Fruit fly (Drosophila melanogaster) whole organism, prepupa: ENCODE measurements around the gene CG12560.

ENCODE experiments used
- Blimp-1 ChIP-seq: fragments of 200-800 bp; sonication (Bioruptor generic); optimal IDR thresholded peaks from 3 replicates; lab custom pipeline; 2017; ENCODE audit warnings: missing biosample characterization, missing genetic modification characterization, mild to moderate bottlenecking, moderate library complexity, missing genetic modification reagents
- CG10631 ChIP-seq: fragments of 200-800 bp; sonication (Bioruptor generic); optimal IDR thresholded peaks from 2 replicates; lab custom pipeline; 2016; ENCODE audit warnings: missing biosample characterization, missing genetic modification characterization
- CG11294 ChIP-seq: fragments of 200-800 bp; sonication (Bioruptor generic); IDR thresholded peaks from 2 replicates; pipeline ENCODE4 v1.3.6; 2022; ENCODE audit warnings: missing biosample characterization, missing genetic modification characterization
- CG11762 ChIP-seq: fragments of 200-800 bp; sonication (Bioruptor generic); optimal IDR thresholded peaks from 3 replicates; lab custom pipeline; 2016; ENCODE audit warnings: missing biosample characterization, missing genetic modification characterization; ENCODE audit not compliant: insufficient read depth
- CG15336 ChIP-seq: fragments of 200-800 bp; sonication (Bioruptor generic); IDR thresholded peaks from 2 replicates; pipeline ENCODE4 v1.3.6; 2022; ENCODE audit warnings: missing biosample characterization, missing genetic modification characterization
- CG1621 ChIP-seq: fragments of 200-800 bp; sonication (Bioruptor generic); optimal IDR thresholded peaks from 3 replicates; lab custom pipeline; 2018; ENCODE audit warnings: missing biosample characterization, mild to moderate bottlenecking, missing genetic modification characterization
- CG16779 ChIP-seq: fragments of 200-800 bp; sonication (Bioruptor generic); optimal IDR thresholded peaks from 3 replicates; lab custom pipeline; 2017; ENCODE audit warnings: missing biosample characterization, mild to moderate bottlenecking, missing genetic modification characterization
- CG3032 ChIP-seq: fragments of 200-800 bp; optimal IDR thresholded peaks from 2 replicates; lab custom pipeline; 2019; ENCODE audit warnings: missing biosample characterization, mild to moderate bottlenecking, missing genetic modification characterization, moderate library complexity
- CG32006 ChIP-seq: fragments of 200-800 bp; sonication (Bioruptor generic); optimal IDR thresholded peaks from 3 replicates; lab custom pipeline; 2017; ENCODE audit warnings: missing biosample characterization, mild to moderate bottlenecking, missing genetic modification characterization
- CG34406 ChIP-seq: fragments of 200-800 bp; sonication (Bioruptor generic); optimal IDR thresholded peaks from 3 replicates; lab custom pipeline; 2016; ENCODE audit warnings: missing biosample characterization, missing genetic modification characterization
- CG3919 ChIP-seq: fragments of 200-800 bp; sonication (Bioruptor generic); optimal IDR thresholded peaks from 3 replicates; lab custom pipeline; 2016; ENCODE audit warnings: missing biosample characterization, missing genetic modification characterization
- CG4318 ChIP-seq: fragments of 200-800 bp; sonication (Bioruptor generic); optimal IDR thresholded peaks from 3 replicates; lab custom pipeline; 2017; ENCODE audit warnings: missing biosample characterization, mild to moderate bottlenecking, missing genetic modification characterization
- CG6163 ChIP-seq: fragments of 200-800 bp; sonication (Bioruptor generic); IDR thresholded peaks from 3 replicates; pipeline ENCODE4 v1.3.6; 2022; ENCODE audit warnings: missing biosample characterization, missing genetic modification characterization
- CG6792 ChIP-seq: fragments of 200-800 bp; sonication (Bioruptor generic); optimal IDR thresholded peaks from 3 replicates; lab custom pipeline; 2016; ENCODE audit warnings: missing biosample characterization, missing genetic modification characterization
- CG6808 ChIP-seq: fragments of 200-800 bp; sonication (Bioruptor generic); optimal IDR thresholded peaks from 3 replicates; lab custom pipeline; 2017; ENCODE audit warnings: missing biosample characterization, missing genetic modification characterization, mild to moderate bottlenecking, moderate library complexity, missing genetic modification reagents
- CG8319 ChIP-seq: fragments of 200-800 bp; sonication (Bioruptor generic); optimal IDR thresholded peaks from 3 replicates; lab custom pipeline; 2016; ENCODE audit warnings: missing biosample characterization, missing genetic modification characterization
- CG8632 ChIP-seq: fragments of 200-800 bp; sonication (Bioruptor generic); optimal IDR thresholded peaks from 3 replicates; lab custom pipeline; 2016; ENCODE audit warnings: missing biosample characterization, missing genetic modification characterization
- CG9139 ChIP-seq: fragments of 200-800 bp; sonication (Bioruptor generic); optimal IDR thresholded peaks from 3 replicates; lab custom pipeline; 2017; ENCODE audit warnings: missing biosample characterization, mild to moderate bottlenecking, missing genetic modification characterization
- Eip75B ChIP-seq: fragments of 200-800 bp; sonication (Bioruptor generic); optimal IDR thresholded peaks from 3 replicates; lab custom pipeline; 2016; ENCODE audit warnings: missing biosample characterization, missing genetic modification characterization
- Eip78C ChIP-seq: fragments of 200-800 bp; sonication (Bioruptor generic); peaks from one replicate; lab custom pipeline; 2016; ENCODE audit warnings: missing biosample characterization, missing genetic modification characterization
- Eip93F ChIP-seq: fragments of 200-800 bp; sonication (Bioruptor generic); optimal IDR thresholded peaks from 2 replicates; lab custom pipeline; 2016; ENCODE audit warnings: missing biosample characterization, mild to moderate bottlenecking, missing genetic modification characterization
- Ets21C ChIP-seq: fragments of 200-800 bp; sonication (Bioruptor generic); optimal IDR thresholded peaks from 3 replicates; lab custom pipeline; 2016; ENCODE audit warnings: missing biosample characterization, missing genetic modification characterization
- Ets96B ChIP-seq: fragments of 200-800 bp; optimal IDR thresholded peaks from 2 replicates; lab custom pipeline; 2019; ENCODE audit warnings: missing biosample characterization, mild to moderate bottlenecking, missing genetic modification characterization, moderate library complexity
- Gug ChIP-seq: fragments of 200-800 bp; sonication (Bioruptor generic); IDR thresholded peaks from 2 replicates; pipeline ENCODE4 v1.3.6; 2022; ENCODE audit warnings: missing biosample characterization, missing genetic modification characterization
- Hr38 ChIP-seq: sonication (Bioruptor generic); optimal IDR thresholded peaks from 2 replicates; lab custom pipeline; 2016; ENCODE audit warnings: missing biosample characterization, missing genetic modification characterization
- Hr39 ChIP-seq: fragments of 200-800 bp; sonication (Bioruptor generic); optimal IDR thresholded peaks from 2 replicates; lab custom pipeline; 2016; ENCODE audit warnings: missing biosample characterization, missing genetic modification characterization
- Met ChIP-seq: fragments of 200-800 bp; sonication (Bioruptor generic); optimal IDR thresholded peaks from 3 replicates; lab custom pipeline; 2016; ENCODE audit warnings: missing biosample characterization, missing genetic modification characterization
- OdsH ChIP-seq: fragments of 200-800 bp; sonication (Bioruptor generic); optimal IDR thresholded peaks from 3 replicates; lab custom pipeline; 2016; ENCODE audit warnings: missing biosample characterization, missing genetic modification characterization
- Smox ChIP-seq: fragments of 200-800 bp; sonication (Bioruptor generic); optimal IDR thresholded peaks from 3 replicates; lab custom pipeline; 2016; ENCODE audit warnings: missing biosample characterization, missing genetic modification characterization
- Sox14 ChIP-seq: fragments of 200-800 bp; sonication (Bioruptor generic); optimal IDR thresholded peaks from 3 replicates; lab custom pipeline; 2016; ENCODE audit warnings: missing biosample characterization, missing genetic modification characterization
- Sox15 ChIP-seq: fragments of 200-800 bp; sonication (Bioruptor generic); optimal IDR thresholded peaks from 3 replicates; lab custom pipeline; 2016; ENCODE audit warnings: missing biosample characterization, missing genetic modification characterization
- achi ChIP-seq: fragments of 200-800 bp; sonication (Bioruptor generic); optimal IDR thresholded peaks from 3 replicates; lab custom pipeline; 2016; ENCODE audit warnings: missing biosample characterization, missing genetic modification characterization
- acj6 ChIP-seq: fragments of 200-800 bp; sonication (Bioruptor generic); optimal IDR thresholded peaks from 3 replicates; lab custom pipeline; 2016; ENCODE audit warnings: missing biosample characterization, missing genetic modification characterization
- cyc ChIP-seq: fragments of 200-800 bp; sonication (Bioruptor generic); optimal IDR thresholded peaks from 3 replicates; lab custom pipeline; 2016; ENCODE audit warnings: missing biosample characterization, missing genetic modification characterization
- dac ChIP-seq: fragments of 200-800 bp; sonication (Bioruptor generic); optimal IDR thresholded peaks from 2 replicates; lab custom pipeline; 2017; ENCODE audit warnings: missing biosample characterization, mild to moderate bottlenecking, missing genetic modification characterization
- dsx ChIP-seq: fragments of 200-800 bp; optimal IDR thresholded peaks from 3 replicates; lab custom pipeline; 2019; ENCODE audit warnings: missing biosample characterization, mild to moderate bottlenecking, missing genetic modification characterization, moderate library complexity; ENCODE audit not compliant: poor library complexity, severe bottlenecking
- eg ChIP-seq: fragments of 200-800 bp; sonication (Bioruptor generic); IDR thresholded peaks from 3 replicates; pipeline ENCODE4 v1.3.6; 2022; ENCODE audit warnings: missing biosample characterization, missing genetic modification characterization
- esn ChIP-seq: fragments of 200-800 bp; sonication (Bioruptor generic); optimal IDR thresholded peaks from 2 replicates; lab custom pipeline; 2016; ENCODE audit warnings: missing biosample characterization, mild to moderate bottlenecking, missing genetic modification characterization, moderate library complexity
- fd59A ChIP-seq: fragments of 200-800 bp; sonication (Bioruptor generic); optimal IDR thresholded peaks from 2 replicates; lab custom pipeline; 2017; ENCODE audit warnings: missing biosample characterization, mild to moderate bottlenecking, missing genetic modification characterization, missing genetic modification reagents
- fd85E ChIP-seq: fragments of 200-800 bp; sonication (Bioruptor generic); optimal IDR thresholded peaks from 3 replicates; lab custom pipeline; 2016; ENCODE audit warnings: missing biosample characterization, missing genetic modification characterization
- fkh ChIP-seq: fragments of 200-800 bp; sonication (Bioruptor generic); optimal IDR thresholded peaks from 3 replicates; lab custom pipeline; 2017; ENCODE audit warnings: missing biosample characterization, mild to moderate bottlenecking, missing genetic modification characterization, moderate library complexity
- lz ChIP-seq: fragments of 200-800 bp; sonication (Bioruptor generic); optimal IDR thresholded peaks from 3 replicates; lab custom pipeline; 2016; ENCODE audit warnings: missing biosample characterization, missing genetic modification characterization
- salr ChIP-seq, 2 experiments: fragments of 200-800 bp; sonication (Bioruptor generic); optimal IDR thresholded peaks; 3 replicates each; lab custom pipeline; 2016 to 2018; ENCODE audit warnings: missing biosample characterization in 2 of 2, missing genetic modification characterization in 2 of 2, mild to moderate bottlenecking in 1 of 2
- spab ChIP-seq: fragments of 200-800 bp; sonication (Bioruptor generic); optimal IDR thresholded peaks from 2 replicates; lab custom pipeline; 2017; ENCODE audit warnings: missing biosample characterization, mild to moderate bottlenecking, missing genetic modification characterization, missing genetic modification reagents
- ss ChIP-seq, 2 experiments: fragments of 200-800 bp; sonication (Bioruptor generic); optimal IDR thresholded peaks; 2 replicates in 1 of 2; 3 replicates in 1 of 2; lab custom pipeline; 2017 to 2018; ENCODE audit warnings: mild to moderate bottlenecking in 2 of 2, missing biosample characterization in 2 of 2, missing genetic modification characterization in 2 of 2, moderate library complexity in 1 of 2
- topi ChIP-seq: fragments of 200-800 bp; sonication (Bioruptor generic); optimal IDR thresholded peaks from 3 replicates; lab custom pipeline; 2016; ENCODE audit warnings: missing biosample characterization, missing genetic modification characterization
- vri ChIP-seq: fragments of 200-800 bp; sonication (Bioruptor generic); optimal IDR thresholded peaks from 3 replicates; lab custom pipeline; 2016; ENCODE audit warnings: missing biosample characterization, mild to moderate bottlenecking, missing genetic modification characterization

CG12560 gene

dm6 chr2L:8031588-8031987 lies 22.3 kb upstream of the CG12560 start:
- TF ChIP-seq fkh (GFP tag; lab: Kevin White, UChicago) (no peak), CG8319 (GFP tag; lab: Kevin White, UChicago) (no peak), achi (peak; percentile 3), dac (GFP tag; lab: Kevin White, UChicago) (no peak), Met (no peak), Eip93F (GFP tag; lab: Kevin White, UChicago) (no peak), CG16779 (tag; lab: Kevin White, UChicago) (no peak), Ets96B (tag; lab: Kevin White, UChicago) (no peak), Gug (GFP tag; lab: Robert Waterston, UW) (no peak), CG11294 (GFP tag; lab: Robert Waterston, UW) (no peak), acj6 (GFP tag; lab: Kevin White, UChicago) (no peak), CG6163 (GFP tag; lab: Robert Waterston, UW) (peak; percentile 16; the same call in 1 of the 3 replicates), Sox14 (GFP tag; lab: Kevin White, UChicago) (peak; percentile 2), CG6808 (GFP tag; lab: Kevin White, UChicago) (no peak), CG11762 (no peak), vri (GFP tag; lab: Kevin White, UChicago) (peak; percentile 1), CG1621 (tag; lab: Kevin White, UChicago) (peak; percentile 77), esn (GFP tag; lab: Kevin White, UChicago) (no peak), dsx (GFP tag; lab: Kevin White, UChicago) (no peak), ss (GFP tag; optimal IDR thresholded peaks at IDR 0.05; lab: Kevin White, UChicago) (peak; percentile 11 to 28), CG15336 (peak; percentile 18; the same call in 1 of the 2 replicates), Eip78C (GFP tag; lab: Kevin White, UChicago) (peak; percentile 57)

- TF ChIP-seq CG3032 (tag; lab: Kevin White, UChicago) = no peak
- TF ChIP-seq Blimp-1 (GFP tag; lab: Kevin White, UChicago) = no peak
- peak; percentile 27 for TF ChIP-seq CG9139 (GFP tag; lab: Kevin White, UChicago)
- no peak for TF ChIP-seq OdsH (GFP tag; lab: Kevin White, UChicago)
- no peak for TF ChIP-seq CG32006
- TF ChIP-seq CG6163 (GFP tag; lab: Robert Waterston, UW) = 0 out of 3 replicates have a peak, but pooled peaks have one; percentile 21
- TF ChIP-seq dsx (GFP tag; lab: Kevin White, UChicago) = peak; percentile 42
- TF ChIP-seq lz (GFP tag; lab: Kevin White, UChicago) = no peak
- TF ChIP-seq Hr39 = no peak
- TF ChIP-seq CG6808 (GFP tag; lab: Kevin White, UChicago) = peak; percentile 14
- no peak for TF ChIP-seq fd85E (GFP tag; lab: Kevin White, UChicago)
- TF ChIP-seq fd59A (GFP tag; lab: Kevin White, UChicago) = no peak
- TF ChIP-seq cyc (GFP tag; lab: Kevin White, UChicago) = no peak
- peak; percentile 8 for TF ChIP-seq esn (GFP tag; lab: Kevin White, UChicago)
- peak; percentile 63 for TF ChIP-seq eg (GFP tag; lab: Robert Waterston, UW)
- no peak for TF ChIP-seq Eip75B (GFP tag; lab: Kevin White, UChicago)
- TF ChIP-seq Ets21C = no peak
- TF ChIP-seq spab = no peak
- peak; percentile 39 for TF ChIP-seq CG1621 (tag; lab: Kevin White, UChicago)
- TF ChIP-seq CG34406 (GFP tag; lab: Kevin White, UChicago) = peak; percentile 14
- no peak for TF ChIP-seq CG8632 (GFP tag; lab: Kevin White, UChicago)
- no peak for TF ChIP-seq Sox15 (GFP tag; lab: Kevin White, UChicago)
- no peak for TF ChIP-seq salr (GFP tag; optimal IDR thresholded peaks at IDR 0.05; lab: Kevin White, UChicago)
- TF ChIP-seq CG15336 = peak; percentile 29; the same call in 1 of the 2 replicates
- TF ChIP-seq CG4318 (GFP tag; lab: Kevin White, UChicago) = no peak
- no peak for TF ChIP-seq CG6792
- no peak for TF ChIP-seq Hr38 (GFP tag; lab: Kevin White, UChicago)
- TF ChIP-seq ss (GFP tag; optimal IDR thresholded peaks at IDR 0.05; lab: Kevin White, UChicago) = peak; percentile 21 to 40
- TF ChIP-seq CG11294 (GFP tag; lab: Robert Waterston, UW) = no peak
- peak; percentile 92 for TF ChIP-seq fkh (GFP tag; lab: Kevin White, UChicago)
- TF ChIP-seq Smox = no peak
- no peak for TF ChIP-seq topi
- TF ChIP-seq Ets96B (tag; lab: Kevin White, UChicago) = no peak
- TF ChIP-seq CG10631 (GFP tag; lab: Kevin White, UChicago) = no peak
- TF ChIP-seq Eip93F (GFP tag; lab: Kevin White, UChicago) = no peak
- no peak for TF ChIP-seq CG3919 (GFP tag; lab: Kevin White, UChicago)
- no peak for TF ChIP-seq acj6 (GFP tag; lab: Kevin White, UChicago)
- no peak for TF ChIP-seq dac (GFP tag; lab: Kevin White, UChicago)
Measured at dm6 chr2L:8030693-8031210, 21.5 kb upstream of the CG12560 start, which contains the start of gene Cka. Gene Cka, plus strand, starts transcription at chr2L:8030721.
